Worm (Caenorhabditis elegans): Measurements from ENCODE around the gene irld-1.

The irld-1 gene

DNA sequence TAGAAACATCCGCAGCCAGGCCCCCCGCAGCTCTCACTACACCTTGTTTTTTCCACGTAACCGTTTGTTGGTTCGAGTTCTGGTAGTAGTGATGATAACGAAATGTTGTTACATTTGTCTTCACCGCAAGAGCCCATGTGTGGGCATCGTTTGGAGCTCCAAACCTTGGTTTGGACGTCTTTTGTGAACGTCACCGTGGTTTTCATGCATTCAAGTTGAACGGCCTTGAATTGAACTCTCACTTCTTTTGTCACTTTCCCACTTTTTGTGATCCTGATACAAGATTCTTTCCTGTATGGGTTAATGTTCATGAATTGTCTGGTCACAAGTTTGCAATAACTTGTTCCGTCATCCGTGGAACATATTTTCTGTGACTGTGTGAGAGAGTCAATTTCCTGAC, 32.8 kb upstream of the irld-1 start:
- TF ChIP-seq hlh-1 (tag; optimal IDR thresholded peaks at IDR 0.05) (no peak), lin-13 (tag; optimal IDR thresholded peaks at IDR 0.05) (no peak), ceh-83 (GFP tag; optimal IDR thresholded peaks at IDR 0.05) (no peak), sptf-1 (tag; optimal IDR thresholded peaks at IDR 0.05) (no peak), nhr-28 (tag; optimal IDR thresholded peaks at IDR 0.05) (no peak), nhr-12 (tag; optimal IDR thresholded peaks at IDR 0.05) (no peak), nhr-237 (tag; optimal IDR thresholded peaks at IDR 0.05) (no peak), mep-1 (tag; optimal IDR thresholded peaks at IDR 0.05) (no peak)

DNA sequence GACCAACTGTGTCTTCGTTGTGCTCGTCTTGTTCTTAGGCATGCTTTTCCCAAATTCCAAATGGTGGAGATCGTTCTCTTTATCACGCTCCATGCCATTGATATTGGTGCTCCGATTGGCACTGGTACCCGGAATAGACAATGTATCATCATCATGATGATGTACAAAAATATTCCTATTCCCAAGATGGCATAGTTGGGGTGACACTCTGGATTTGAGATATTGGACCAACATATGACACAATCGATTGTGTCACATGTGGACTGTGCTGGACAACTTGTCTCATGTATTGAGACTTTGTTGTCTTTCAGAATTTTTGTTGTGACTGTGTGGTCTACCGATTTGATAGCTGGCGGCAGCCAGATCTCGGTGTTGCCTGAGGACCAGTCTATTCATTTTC, 32.3 kb upstream of the irld-1 start:
- no peak for TF ChIP-seq bed-3 (GFP tag; optimal IDR thresholded peaks at IDR 0.05)
- no peak for TF ChIP-seq cnd-1 (tag; optimal IDR thresholded peaks at IDR 0.05)
- TF ChIP-seq lin-13 (tag; optimal IDR thresholded peaks at IDR 0.05), result no peak
- TF ChIP-seq nhr-76 (tag; optimal IDR thresholded peaks at IDR 0.05), result no peak
- no peak for TF ChIP-seq flh-1 (GFP tag; optimal IDR thresholded peaks at IDR 0.05)
- no peak for TF ChIP-seq mls-2 (tag; optimal IDR thresholded peaks at IDR 0.05)
- no peak for TF ChIP-seq sem-2 (GFP tag; optimal IDR thresholded peaks at IDR 0.05)
- no peak for TF ChIP-seq tbx-8 (GFP tag; optimal IDR thresholded peaks at IDR 0.05)
- no peak for TF ChIP-seq sptf-1 (tag; optimal IDR thresholded peaks at IDR 0.05)
- no peak for TF ChIP-seq blmp-1 (tag; optimal IDR thresholded peaks at IDR 0.05)
- no peak for TF ChIP-seq mep-1 (tag; optimal IDR thresholded peaks at IDR 0.05)
- TF ChIP-seq ztf-11 (tag; optimal IDR thresholded peaks at IDR 0.05), result no peak
- TF ChIP-seq ham-2 (GFP tag; optimal IDR thresholded peaks at IDR 0.05), result no peak
- no peak for TF ChIP-seq nhr-2 (tag; optimal IDR thresholded peaks at IDR 0.05)
- TF ChIP-seq drap-1 (GFP tag; optimal IDR thresholded peaks at IDR 0.05), result no peak
- TF ChIP-seq unc-62 (GFP tag; optimal IDR thresholded peaks at IDR 0.05), result no peak
- TF ChIP-seq unc-39 (tag; optimal IDR thresholded peaks at IDR 0.05), result no peak

DNA sequence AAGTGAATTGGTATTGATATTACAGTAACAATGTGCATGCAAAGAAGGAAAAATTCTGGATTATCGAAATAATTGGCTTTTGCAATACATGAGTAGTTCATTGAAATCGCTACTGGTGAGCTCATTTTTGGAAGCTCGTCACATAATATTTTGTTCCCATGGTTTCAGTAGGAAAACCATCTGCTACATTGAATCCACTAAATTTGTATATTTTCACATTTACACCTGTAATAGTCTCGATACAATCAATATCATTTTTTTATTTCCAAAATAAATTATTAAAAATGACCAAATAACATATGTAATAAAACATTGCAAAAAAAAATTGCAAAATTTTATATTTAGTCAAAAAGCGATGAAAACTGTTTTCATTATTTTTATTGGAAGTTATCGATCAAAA, 21.5 kb upstream of the irld-1 start, which contains the start of gene srh-192:
Gene srh-192 (minus strand): TSS at position 101 of the 400 bp plus-strand sequence.
- no peak for TF ChIP-seq nhr-237 (tag; optimal IDR thresholded peaks at IDR 0.05)
- no peak for TF ChIP-seq mab-5 (tag; optimal IDR thresholded peaks at IDR 0.05)
- no peak for TF ChIP-seq nhr-28 (tag; optimal IDR thresholded peaks at IDR 0.05)
- TF ChIP-seq unc-62 (GFP tag; optimal IDR thresholded peaks at IDR 0.05), result no peak
- TF ChIP-seq M03D4.4 (tag; optimal IDR thresholded peaks at IDR 0.05), result no peak
- no peak for TF ChIP-seq lin-32 (GFP tag; optimal IDR thresholded peaks at IDR 0.05)
- TF ChIP-seq flh-1 (GFP tag; optimal IDR thresholded peaks at IDR 0.05), result no peak
- TF ChIP-seq zip-8 (tag; optimal IDR thresholded peaks at IDR 0.05), result no peak
- TF ChIP-seq elt-1 (tag; optimal IDR thresholded peaks at IDR 0.05; ENCODE audit: borderline replicate concordance, insufficient read depth), result no peak

DNA sequence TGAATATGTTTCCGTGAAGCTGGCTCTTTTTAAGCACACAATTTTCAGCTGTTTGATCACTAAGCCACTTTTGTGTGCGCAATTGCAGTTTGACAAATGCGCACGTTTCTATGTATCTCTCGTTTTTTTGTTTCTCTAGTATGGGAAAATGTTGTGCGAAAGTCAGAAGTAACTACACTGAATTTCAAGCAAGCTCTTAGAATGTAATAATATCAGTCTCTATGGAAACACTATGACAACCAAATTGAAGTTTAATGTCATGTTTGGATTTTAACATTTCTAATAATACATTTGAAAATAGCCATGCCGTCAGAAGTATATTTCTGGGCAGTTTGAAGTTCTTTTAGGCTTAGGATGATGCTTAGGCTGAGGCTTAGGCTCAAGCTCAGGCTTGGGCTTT, 16.7 kb upstream of the irld-1 start, which contains the start of gene ZC132.9:
Gene ZC132.9 (minus strand): TSS at position 101 of the 400 bp plus-strand sequence.
- TF ChIP-seq flh-1 (GFP tag; optimal IDR thresholded peaks at IDR 0.05) (no peak), ceh-43 (GFP tag; optimal IDR thresholded peaks at IDR 0.05) (no peak), nhr-76 (tag; optimal IDR thresholded peaks at IDR 0.05) (no peak), drap-1 (GFP tag; optimal IDR thresholded peaks at IDR 0.05) (no peak), mab-5 (tag; optimal IDR thresholded peaks at IDR 0.05) (no peak), M03D4.4 (tag; optimal IDR thresholded peaks at IDR 0.05) (no peak), snpc-4 (tag; optimal IDR thresholded peaks at IDR 0.05) (no peak), tbx-8 (GFP tag; optimal IDR thresholded peaks at IDR 0.05) (no peak), sptf-1 (tag; optimal IDR thresholded peaks at IDR 0.05) (no peak), bed-3 (GFP tag; optimal IDR thresholded peaks at IDR 0.05) (no peak), ceh-39 (tag; optimal IDR thresholded peaks at IDR 0.05) (no peak), unc-39 (tag; optimal IDR thresholded peaks at IDR 0.05) (no peak)

DNA sequence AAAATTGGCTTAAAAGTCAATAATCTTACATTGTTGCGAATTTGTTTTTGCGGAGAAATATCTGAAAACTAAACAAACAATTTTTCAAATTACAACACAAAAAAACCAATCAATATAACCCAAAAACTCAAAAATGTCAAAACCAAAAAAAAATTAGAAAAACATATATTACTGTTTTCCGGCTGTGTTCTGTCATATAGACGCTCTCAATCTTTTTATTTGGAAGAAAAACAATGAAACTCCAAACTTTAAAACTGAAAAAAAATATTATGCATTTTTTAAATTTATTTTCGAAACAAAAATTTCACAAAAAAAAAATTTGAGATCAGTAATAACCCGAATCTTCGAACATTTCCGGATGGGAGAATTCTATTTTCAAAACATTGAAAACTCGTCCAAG, 13.9 kb upstream of the irld-1 start, which contains the start of gene R02D1.2:
Gene R02D1.2 (minus strand): TSS at position 101 of the 400 bp plus-strand sequence.
- TF ChIP-seq mls-2 (tag; optimal IDR thresholded peaks at IDR 0.05), result no peak
- TF ChIP-seq ceh-39 (tag; optimal IDR thresholded peaks at IDR 0.05), result no peak
- no peak for TF ChIP-seq ces-1 (GFP tag; optimal IDR thresholded peaks at IDR 0.05)
- TF ChIP-seq hlh-1 (tag; optimal IDR thresholded peaks at IDR 0.05), result no peak
- TF ChIP-seq elt-1 (tag; optimal IDR thresholded peaks at IDR 0.05; ENCODE audit: borderline replicate concordance, insufficient read depth), result no peak
- TF ChIP-seq cnd-1 (tag; optimal IDR thresholded peaks at IDR 0.05), result no peak
- TF ChIP-seq lin-13 (tag; optimal IDR thresholded peaks at IDR 0.05), result no peak
- no peak for TF ChIP-seq nhr-76 (tag; optimal IDR thresholded peaks at IDR 0.05)
- no peak for TF ChIP-seq ham-2 (GFP tag; optimal IDR thresholded peaks at IDR 0.05)
- no peak for TF ChIP-seq M03D4.4 (tag; optimal IDR thresholded peaks at IDR 0.05)
- no peak for TF ChIP-seq unc-62 (GFP tag; optimal IDR thresholded peaks at IDR 0.05)
- TF ChIP-seq nhr-2 (tag; optimal IDR thresholded peaks at IDR 0.05), result no peak
- no peak for TF ChIP-seq flh-1 (GFP tag; optimal IDR thresholded peaks at IDR 0.05)
- no peak for TF ChIP-seq zip-8 (tag; optimal IDR thresholded peaks at IDR 0.05)
- TF ChIP-seq mep-1 (tag; optimal IDR thresholded peaks at IDR 0.05), result no peak
- no peak for TF ChIP-seq elt-3 (tag; optimal IDR thresholded peaks at IDR 0.05)
- TF ChIP-seq drap-1 (GFP tag; optimal IDR thresholded peaks at IDR 0.05), result no peak
- TF ChIP-seq nhr-12 (tag; optimal IDR thresholded peaks at IDR 0.05), result no peak
- no peak for TF ChIP-seq blmp-1 (tag; optimal IDR thresholded peaks at IDR 0.05)
- TF ChIP-seq tbx-8 (GFP tag; optimal IDR thresholded peaks at IDR 0.05), result no peak
